Worm (Caenorhabditis elegans): Measurements from ENCODE around the gene him-6.

DNA sequence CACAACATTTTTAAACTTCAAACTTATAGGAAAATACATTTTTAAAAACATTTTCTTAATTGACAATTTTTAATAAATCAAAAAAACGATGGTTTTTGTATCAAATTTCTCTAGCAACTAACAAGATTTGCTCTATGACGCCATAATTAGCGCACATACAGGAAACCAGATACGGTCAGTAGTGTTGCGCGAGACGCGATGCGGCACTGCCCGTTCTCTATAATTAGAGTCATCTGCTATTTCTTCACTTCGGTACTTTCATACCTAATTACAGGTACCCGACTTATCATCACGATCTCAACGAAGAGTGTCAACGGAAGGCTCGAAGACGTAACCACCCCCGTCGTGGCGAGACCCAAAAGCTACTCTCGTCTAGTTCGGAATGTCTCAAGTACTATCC is 54.0 kb downstream of the him-6 start:
- TF ChIP-seq ZK546.5 (tag; optimal IDR thresholded peaks at IDR 0.05) (no peak), sea-2 (GFP tag; optimal IDR thresholded peaks at IDR 0.05) (no peak), ceh-9 (tag; optimal IDR thresholded peaks at IDR 0.05) (no peak), zag-1 (tag; optimal IDR thresholded peaks at IDR 0.05) (no peak), unc-62 (GFP tag; optimal IDR thresholded peaks at IDR 0.05) (no peak), nhr-76 (tag; optimal IDR thresholded peaks at IDR 0.05) (no peak), nhr-237 (tag; optimal IDR thresholded peaks at IDR 0.05) (no peak), skn-1 (tag; optimal IDR thresholded peaks at IDR 0.05) (no peak), lin-15B (tag; optimal IDR thresholded peaks at IDR 0.05) (no peak), elt-3 (tag; optimal IDR thresholded peaks at IDR 0.05) (no peak), jun-1 (tag; optimal IDR thresholded peaks at IDR 0.05) (no peak)
